Worm (Caenorhabditis elegans) whole organism, mixed stage, embryonic: ENCODE results near the gene B0280.7.
A peak's percentile ranks its signal among the peaks of the same experiment; 100 is the strongest.

Experiments
- M03D4.4 ChIP-seq: sonication (generic microtip); optimal IDR thresholded peaks from 2 replicates; lab custom pipeline; 2017; ENCODE audit warnings: mild to moderate bottlenecking, missing genetic modification characterization, missing compliant biosample characterization
- bed-3 ChIP-seq: fragments of 200-800 bp; sonication (Bioruptor generic); optimal IDR thresholded peaks from 3 replicates; lab custom pipeline; 2018; ENCODE audit warnings: mild to moderate bottlenecking, missing genetic modification characterization, moderate library complexity, missing compliant biosample characterization
- blmp-1 ChIP-seq: fragments of 150-350 bp; optimal IDR thresholded peaks from 2 replicates; lab custom pipeline; 2014; ENCODE audit warnings: missing biosample characterization, missing genetic modification characterization
- ceh-39 ChIP-seq: fragments of 150-350 bp; optimal IDR thresholded peaks from 2 replicates; lab custom pipeline; 2014; ENCODE audit warnings: missing biosample characterization, missing genetic modification characterization
- ceh-43 ChIP-seq: fragments of 200-800 bp; sonication (Bioruptor generic); optimal IDR thresholded peaks from 2 replicates; lab custom pipeline; 2018; ENCODE audit warnings: mild to moderate bottlenecking, missing genetic modification characterization, moderate library complexity, missing compliant biosample characterization
- ces-1 ChIP-seq: fragments of 150-350 bp; optimal IDR thresholded peaks from 2 replicates; lab custom pipeline; 2014; ENCODE audit warnings: missing biosample characterization, missing genetic modification reagents, missing genetic modification characterization
- cnd-1 ChIP-seq: fragments of 200-800 bp; sonication (Bioruptor generic); optimal IDR thresholded peaks from 2 replicates; lab custom pipeline; 2018; ENCODE audit warnings: mild to moderate bottlenecking, missing genetic modification characterization, missing compliant biosample characterization
- drap-1 ChIP-seq: fragments of 200-800 bp; sonication (Bioruptor generic); optimal IDR thresholded peaks from 3 replicates; lab custom pipeline; 2018; ENCODE audit warnings: mild to moderate bottlenecking, missing genetic modification characterization, missing compliant biosample characterization
- elt-1 ChIP-seq: sonication (generic microtip); optimal IDR thresholded peaks from 2 replicates; lab custom pipeline; 2017; ENCODE audit warnings: missing genetic modification characterization, mild to moderate bottlenecking, missing compliant biosample characterization, antibody characterized with exemption, moderate library complexity, borderline replicate concordance; ENCODE audit not compliant: insufficient read depth
- elt-3 ChIP-seq: fragments of 150-350 bp; optimal IDR thresholded peaks from 2 replicates; lab custom pipeline; 2014; ENCODE audit warnings: missing biosample characterization, missing genetic modification characterization
- flh-1 ChIP-seq: fragments of 200-800 bp; sonication (Bioruptor generic); optimal IDR thresholded peaks from 2 replicates; lab custom pipeline; 2018; ENCODE audit warnings: mild to moderate bottlenecking, missing genetic modification characterization, moderate library complexity, missing compliant biosample characterization
- ham-2 ChIP-seq: fragments of 200-800 bp; sonication (Bioruptor generic); optimal IDR thresholded peaks from 2 replicates; lab custom pipeline; 2018; ENCODE audit warnings: mild to moderate bottlenecking, missing genetic modification characterization, missing compliant biosample characterization
- hlh-1 ChIP-seq: fragments of 150-350 bp; optimal IDR thresholded peaks from 2 replicates; lab custom pipeline; 2014; ENCODE audit warnings: missing biosample characterization, missing genetic modification reagents, missing genetic modification characterization
- lin-13 ChIP-seq: fragments of 150-350 bp; optimal IDR thresholded peaks from 2 replicates; lab custom pipeline; 2014; ENCODE audit warnings: missing biosample characterization, missing genetic modification characterization
- lin-32 ChIP-seq: fragments of 200-800 bp; sonication (Bioruptor generic); optimal IDR thresholded peaks from 2 replicates; lab custom pipeline; 2018; ENCODE audit warnings: mild to moderate bottlenecking, missing genetic modification characterization, missing compliant biosample characterization
- lsy-2 ChIP-seq: fragments of 150-350 bp; optimal IDR thresholded peaks from 2 replicates; lab custom pipeline; 2014; ENCODE audit warnings: missing biosample characterization, missing genetic modification characterization
- mab-5 ChIP-seq: fragments of 150-350 bp; optimal IDR thresholded peaks from 2 replicates; lab custom pipeline; 2014; ENCODE audit warnings: missing biosample characterization, missing genetic modification characterization
- mep-1 ChIP-seq: fragments of 150-350 bp; optimal IDR thresholded peaks from 2 replicates; lab custom pipeline; 2017; ENCODE audit warnings: missing biosample characterization, missing genetic modification reagents, missing genetic modification characterization, inconsistent platforms
- mls-2 ChIP-seq: sonication (generic microtip); optimal IDR thresholded peaks from 2 replicates; lab custom pipeline; 2016; ENCODE audit warnings: mild to moderate bottlenecking, missing genetic modification characterization, moderate library complexity, missing compliant biosample characterization
- nhr-12 ChIP-seq: fragments of 150-350 bp; optimal IDR thresholded peaks from 2 replicates; lab custom pipeline; 2014; ENCODE audit warnings: missing biosample characterization, missing genetic modification characterization
- nhr-2 ChIP-seq: fragments of 150-350 bp; optimal IDR thresholded peaks from 2 replicates; lab custom pipeline; 2014; ENCODE audit warnings: missing biosample characterization, missing genetic modification characterization
- nhr-237 ChIP-seq: fragments of 150-350 bp; optimal IDR thresholded peaks from 2 replicates; lab custom pipeline; 2014; ENCODE audit warnings: missing biosample characterization, missing genetic modification characterization
- nhr-28 ChIP-seq: fragments of 150-350 bp; optimal IDR thresholded peaks from 2 replicates; lab custom pipeline; 2014; ENCODE audit warnings: missing biosample characterization, missing genetic modification characterization
- nhr-76 ChIP-seq: sonication (generic microtip); optimal IDR thresholded peaks from 2 replicates; lab custom pipeline; 2017; ENCODE audit warnings: missing biosample characterization, missing genetic modification characterization
- sem-2 ChIP-seq: fragments of 200-800 bp; sonication (Bioruptor generic); optimal IDR thresholded peaks from 2 replicates; lab custom pipeline; 2018; ENCODE audit warnings: mild to moderate bottlenecking, missing genetic modification characterization, missing compliant biosample characterization
- sptf-1 ChIP-seq: sonication (generic microtip); optimal IDR thresholded peaks from 2 replicates; lab custom pipeline; 2017; ENCODE audit warnings: mild to moderate bottlenecking, missing genetic modification characterization, moderate library complexity, missing compliant biosample characterization
- tbx-8 ChIP-seq: fragments of 200-800 bp; sonication (Bioruptor generic); optimal IDR thresholded peaks from 2 replicates; lab custom pipeline; 2018; ENCODE audit warnings: mild to moderate bottlenecking, missing genetic modification characterization, moderate library complexity, missing compliant biosample characterization
- unc-120 ChIP-seq: sonication (generic microtip); optimal IDR thresholded peaks from 2 replicates; lab custom pipeline; 2017; ENCODE audit warnings: missing genetic modification characterization, missing compliant biosample characterization; ENCODE audit not compliant: poor library complexity, severe bottlenecking
- zip-8 ChIP-seq: fragments of 150-350 bp; optimal IDR thresholded peaks from 2 replicates; lab custom pipeline; 2014; ENCODE audit warnings: missing biosample characterization, missing genetic modification characterization

B0280.7 gene

ce11 chrIII:7073801-7074386 lies 37.8 kb downstream of the B0280.7 start, which contains the start of gene ZK418.5:
Gene ZK418.5, minus strand, starts transcription at chrIII:7073851.
- TF ChIP-seq mls-2: no peak
- TF ChIP-seq mep-1 (tag; lab: Kevin White, UChicago): peak; percentile 32
- TF ChIP-seq nhr-2 (tag; lab: Kevin White, UChicago): no peak
- no peak for TF ChIP-seq lin-13 (tag; lab: Kevin White, UChicago)
- no peak for TF ChIP-seq hlh-1 (tag; lab: Kevin White, UChicago)
- no peak for TF ChIP-seq elt-3 (tag; lab: Kevin White, UChicago)
- TF ChIP-seq nhr-237 (tag; lab: Kevin White, UChicago): no peak
- TF ChIP-seq drap-1 (GFP tag; lab: Kevin White, UChicago): no peak
- TF ChIP-seq lsy-2: peak; percentile 48
- TF ChIP-seq ceh-39 (tag; lab: Kevin White, UChicago): peak; percentile 22
- no peak for TF ChIP-seq flh-1 (GFP tag; lab: Kevin White, UChicago)
- no peak for TF ChIP-seq sptf-1 (tag; lab: Kevin White, UChicago)
- TF ChIP-seq mab-5 (tag; lab: Kevin White, UChicago): no peak
- no peak for TF ChIP-seq nhr-76
- no peak for TF ChIP-seq elt-1 (tag; lab: Kevin White, UChicago)

DNA sequence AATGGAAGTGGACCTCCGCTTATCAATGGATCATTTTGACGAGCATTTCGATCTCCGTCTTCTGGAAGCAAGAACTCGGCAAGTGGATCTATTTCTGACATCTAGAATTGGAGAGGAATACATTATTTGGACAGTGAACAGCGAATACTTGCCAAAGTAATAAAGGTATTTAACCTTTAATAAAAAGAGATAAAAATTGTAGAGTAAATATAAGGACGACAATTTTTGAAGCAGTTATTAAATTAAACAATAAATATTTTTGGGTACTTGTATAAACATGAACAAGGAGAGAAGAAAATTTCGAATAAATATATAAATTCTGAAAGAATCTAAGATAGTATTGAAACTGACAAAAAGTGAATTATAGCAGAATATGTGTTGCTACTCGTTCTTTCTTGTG lies 39.2 kb downstream of the B0280.7 start, which contains the start of gene lin-37:
TSS of gene lin-37 (minus strand) at position 101 of the 400 bp plus-strand sequence.
- TF ChIP-seq nhr-28 (no peak), bed-3 (GFP tag; lab: Kevin White, UChicago) (no peak), lsy-2 (no peak), sem-2 (GFP tag; lab: Kevin White, UChicago) (no peak), elt-3 (tag; lab: Kevin White, UChicago) (no peak)

DNA sequence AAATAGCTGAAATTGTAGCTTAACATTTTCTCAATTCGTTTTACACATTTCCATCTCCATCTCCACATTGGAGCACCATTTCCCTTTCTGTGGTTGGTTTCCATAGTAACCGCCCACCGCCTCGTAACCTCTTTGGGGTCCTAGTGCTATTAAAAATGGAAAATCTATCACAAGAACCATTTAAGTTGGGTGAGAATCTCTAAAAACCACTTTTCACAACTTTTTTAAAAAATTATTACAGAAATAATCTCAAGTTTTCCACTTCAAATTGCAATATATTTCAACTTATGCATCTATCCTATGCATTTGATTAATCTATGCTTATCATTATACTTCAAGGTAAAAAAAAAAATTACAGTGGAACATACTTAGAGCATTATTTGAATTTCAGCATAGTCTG lies 41.7 kb downstream of the B0280.7 start, which contains the start of gene tmem-17:
TSS of gene tmem-17 (plus strand) at position 301 of the 400 bp plus-strand sequence.
- TF ChIP-seq drap-1 (GFP tag; lab: Kevin White, UChicago): no peak
- TF ChIP-seq blmp-1 (tag; lab: Kevin White, UChicago): no peak
- TF ChIP-seq ceh-43 (GFP tag; lab: Kevin White, UChicago): no peak
- no peak for TF ChIP-seq nhr-2 (tag; lab: Kevin White, UChicago)
- TF ChIP-seq ces-1 (GFP tag; lab: Kevin White, UChicago): no peak
- TF ChIP-seq cnd-1 (tag; lab: Kevin White, UChicago): no peak
- TF ChIP-seq lin-32 (GFP tag; lab: Kevin White, UChicago): no peak
- no peak for TF ChIP-seq mab-5 (tag; lab: Kevin White, UChicago)
- TF ChIP-seq nhr-237 (tag; lab: Kevin White, UChicago): no peak
- no peak for TF ChIP-seq ham-2
- TF ChIP-seq elt-1 (tag; lab: Kevin White, UChicago): no peak
- TF ChIP-seq sem-2 (GFP tag; lab: Kevin White, UChicago): no peak
- no peak for TF ChIP-seq sptf-1 (tag; lab: Kevin White, UChicago)
- TF ChIP-seq mep-1 (tag; lab: Kevin White, UChicago): no peak
- no peak for TF ChIP-seq tbx-8 (GFP tag; lab: Kevin White, UChicago)
- TF ChIP-seq lin-13 (tag; lab: Kevin White, UChicago): no peak
- TF ChIP-seq zip-8 (tag; lab: Kevin White, UChicago): no peak
- TF ChIP-seq nhr-12: no peak
- no peak for TF ChIP-seq M03D4.4 (tag; lab: Kevin White, UChicago)
- TF ChIP-seq, all 35 proteins: peak for 0

DNA sequence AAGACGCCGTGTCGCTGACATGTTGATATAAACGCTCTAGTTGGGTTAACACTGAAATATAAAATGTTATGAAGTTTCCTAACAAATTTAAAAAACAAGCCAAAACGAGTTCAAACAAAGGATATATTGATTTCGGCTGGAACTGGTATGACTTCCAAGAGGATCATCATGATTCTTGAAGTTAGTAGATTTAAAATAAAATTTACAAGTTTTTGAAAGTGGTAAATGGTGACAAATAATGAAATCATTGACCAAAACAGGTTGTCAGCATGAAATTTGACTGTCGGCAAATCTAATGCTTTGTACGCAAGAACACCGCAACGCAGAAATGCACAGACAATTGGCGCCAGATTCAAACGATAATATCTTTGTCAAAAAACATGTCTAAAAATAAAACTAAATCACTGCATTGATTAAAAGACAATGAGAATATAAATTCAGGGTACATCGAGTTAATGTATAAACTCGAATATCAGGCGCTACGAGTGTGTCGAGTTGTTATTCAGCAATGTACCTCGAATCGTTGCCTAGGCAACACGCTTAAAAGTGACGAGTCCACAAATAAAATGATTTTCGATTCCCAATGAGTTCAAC lies 43.1 kb downstream of the B0280.7 start, which contains the start of the genes ubc-18 and R01H2.8:
TSS of gene ubc-18 (minus strand) at position 51 of the 594 bp plus-strand sequence.
TSS of gene R01H2.8 (plus strand) at position 544 of the 594 bp plus-strand sequence.
- TF ChIP-seq M03D4.4 (tag; lab: Kevin White, UChicago) (no peak), unc-120 (tag; lab: Kevin White, UChicago) (peak; percentile 80), bed-3 (GFP tag; lab: Kevin White, UChicago) (no peak), mab-5 (tag; lab: Kevin White, UChicago) (no peak), nhr-237 (tag; lab: Kevin White, UChicago) (peak; percentile 42), mep-1 (tag; lab: Kevin White, UChicago) (peak; percentile 5), ces-1 (GFP tag; lab: Kevin White, UChicago) (no peak), lsy-2 (peak; percentile 18), ceh-43 (GFP tag; lab: Kevin White, UChicago) (no peak)
